Worm (Caenorhabditis elegans): Measurements from ENCODE around the gene set-15.
A peak's percentile ranks its signal among the peaks of the same experiment; 100 is the strongest.
"Not testable (repeated sequence)": the region's sequence is repeated elsewhere in the genome, so short reads cannot be mapped to it uniquely, and the experiment has no call there.

Gene set-15

DNA sequence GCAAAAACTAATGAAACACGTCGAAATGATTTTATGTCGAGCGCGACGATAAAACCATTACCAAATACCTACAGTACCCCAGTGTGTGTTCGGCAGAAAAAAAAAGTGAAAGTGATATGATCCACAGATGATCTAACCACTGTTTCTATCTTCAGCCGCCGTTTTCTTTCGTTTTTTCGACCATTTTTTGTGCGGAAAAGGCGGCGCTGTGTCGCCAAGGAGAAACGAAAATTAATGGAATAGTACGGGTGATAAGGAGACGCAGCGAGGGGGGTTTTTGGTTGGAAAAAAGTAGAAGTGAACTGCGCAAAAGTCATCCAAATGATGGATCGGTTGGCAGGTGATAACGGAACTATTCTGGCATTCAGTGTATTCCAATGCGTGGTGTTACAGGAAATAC, 15.1 kb upstream of the set-15 start:
- TF ChIP-seq hmg-1.2 (GFP tag; IDR thresholded peaks at IDR 0.05) (0 out of 2 replicates have a peak, but pooled peaks have one; percentile 9), snpc-1.3 (tag; optimal IDR thresholded peaks at IDR 0.05; ENCODE audit: insufficient read depth) (no peak)

DNA sequence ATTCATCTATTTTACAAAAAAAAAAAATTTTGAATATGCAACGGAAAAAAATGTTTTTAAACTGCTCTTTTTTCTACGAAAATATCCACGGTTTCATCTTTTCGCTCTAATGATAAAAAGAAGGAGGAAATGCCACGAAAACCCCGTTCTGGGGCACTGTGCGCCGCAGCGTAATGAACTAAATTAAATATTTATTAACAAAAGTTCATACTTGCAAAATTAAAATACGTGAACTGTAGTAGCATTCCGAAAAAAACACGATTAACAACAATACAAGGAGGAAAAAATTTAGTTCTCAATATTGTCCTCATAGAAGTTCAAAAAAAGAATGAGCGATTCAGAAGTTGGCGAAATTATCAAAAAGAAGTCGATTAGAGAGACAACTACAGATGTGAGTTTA, 9.4 kb upstream of the set-15 start, which contains the start of gene R11E3.1:
Gene R11E3.1, plus strand, starts transcription at position 301 of the 400 bp plus-strand sequence.
- TF ChIP-seq cebp-2 (GFP tag; IDR thresholded peaks at IDR 0.05) (no peak), Y95B8A.8 (GFP tag; IDR thresholded peaks at IDR 0.05) (no peak), let-526 (GFP tag; IDR thresholded peaks at IDR 0.05) (no peak), efl-1 (GFP tag; optimal IDR thresholded peaks at IDR 0.05) (no peak), lin-40 (tag; optimal IDR thresholded peaks at IDR 0.05) (no peak), egl-18 (GFP tag; IDR thresholded peaks at IDR 0.05) (no peak), F22D6.2 (tag; optimal IDR thresholded peaks at IDR 0.05) (no peak), T26A5.8 (tag; optimal IDR thresholded peaks at IDR 0.05) (no peak), dpff-1 (tag; optimal IDR thresholded peaks at IDR 0.05) (no peak), tbx-9 (tag; optimal IDR thresholded peaks at IDR 0.05; ENCODE audit: borderline replicate concordance) (no peak), tbp1 (GFP tag; optimal IDR thresholded peaks at IDR 0.05) (no peak)

DNA sequence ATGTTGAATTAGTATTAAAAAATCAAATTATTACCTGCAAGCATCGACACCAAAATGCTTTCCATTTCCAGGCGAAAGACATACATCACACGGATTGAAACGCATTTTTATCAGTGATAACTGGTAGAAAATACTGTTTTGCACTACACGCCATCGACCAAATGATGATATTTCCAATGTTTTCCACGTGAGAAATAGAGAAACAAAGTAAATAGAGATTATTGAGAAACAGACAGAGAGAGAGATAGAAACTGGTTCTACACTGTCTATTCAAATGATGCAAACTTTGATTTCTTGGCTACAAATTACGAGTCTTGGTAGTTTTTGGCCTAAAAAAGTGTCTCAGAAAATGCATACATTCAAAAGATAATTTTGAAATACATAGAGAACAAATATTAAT, 8.3 kb upstream of the set-15 start, which contains the start of gene nhr-104:
Gene nhr-104, minus strand, starts transcription at position 361 of the 400 bp plus-strand sequence.
- TF ChIP-seq F10E7.11 (tag; optimal IDR thresholded peaks at IDR 0.05) = no peak
- TF ChIP-seq nhr-80 (tag; optimal IDR thresholded peaks at IDR 0.05) = peak; percentile 80
- TF ChIP-seq ztf-6 (GFP tag; IDR thresholded peaks at IDR 0.05) = no peak
- peak; percentile 45; the same call in 1 of the 2 replicates for TF ChIP-seq hmg-1.2 (GFP tag; IDR thresholded peaks at IDR 0.05)
- no peak for TF ChIP-seq fkh-3 (tag; optimal IDR thresholded peaks at IDR 0.05)
- peak; percentile 38 for TF ChIP-seq attf-5 (GFP tag; optimal IDR thresholded peaks at IDR 0.05)
- peak; percentile 56 for TF ChIP-seq pha-4 (tag; optimal IDR thresholded peaks at IDR 0.05)
- peak; percentile 45 for TF ChIP-seq lin-40 (tag; optimal IDR thresholded peaks at IDR 0.05)

DNA sequence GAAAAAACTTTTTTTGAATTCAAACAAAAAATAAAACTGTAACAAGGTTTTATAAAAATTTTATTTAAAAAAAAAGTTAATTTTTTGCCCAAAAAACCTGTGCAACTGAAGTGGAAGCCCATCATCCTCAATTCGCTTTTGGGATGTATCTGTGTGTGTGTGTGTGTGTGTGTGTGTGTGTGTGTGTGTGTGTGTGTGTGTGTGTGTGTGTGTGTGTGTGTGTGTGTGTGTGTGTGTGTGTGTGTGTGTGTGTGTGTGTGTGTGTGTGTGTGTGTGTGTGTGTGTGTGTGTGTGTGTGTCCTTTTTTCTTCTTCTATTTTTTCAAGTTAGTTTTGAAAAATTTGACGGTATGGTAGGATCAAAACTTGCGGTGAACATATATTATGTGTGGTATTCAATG, 4.7 kb upstream of the set-15 start:
- TF ChIP-seq snpc-4 (GFP tag; optimal IDR thresholded peaks at IDR 0.05) = not testable (repeated sequence)
- TF ChIP-seq snpc-4 (tag; optimal IDR thresholded peaks at IDR 0.05) (peak in 1 of 4 experiments; percentile 52), egrh-3 (GFP tag; IDR thresholded peaks at IDR 0.05) (peak; percentile 58; the same call in 1 of the 2 replicates), tbp1 (GFP tag; optimal IDR thresholded peaks at IDR 0.05) (peak; percentile 5), hmg-1.2 (GFP tag; IDR thresholded peaks at IDR 0.05) (peak; percentile 34; the same call in 1 of the 2 replicates)

DNA sequence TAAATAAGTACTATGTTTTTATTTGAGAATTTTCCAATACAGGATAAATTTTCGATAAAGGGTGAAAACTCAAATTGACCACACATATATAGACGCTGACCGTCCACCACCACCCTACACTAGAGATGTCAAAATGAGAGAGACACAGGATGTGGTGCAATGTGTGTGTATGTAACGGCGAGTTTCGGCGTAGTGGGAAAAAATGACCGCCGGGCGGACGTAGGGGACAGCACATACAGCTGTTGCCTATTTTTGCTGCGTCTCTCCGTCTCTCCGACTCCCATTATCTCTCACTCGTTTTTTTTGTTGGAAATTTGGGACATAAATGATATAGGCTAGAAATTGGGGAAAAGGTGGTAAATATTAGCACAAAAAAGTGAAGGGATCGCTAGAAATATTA, 1.1 kb upstream of the set-15 start:
- TF ChIP-seq zfh-2 (GFP tag; conservative IDR thresholded peaks at IDR 0.05) (no peak), hmg-1.2 (GFP tag; IDR thresholded peaks at IDR 0.05) (peak; percentile 67)

DNA sequence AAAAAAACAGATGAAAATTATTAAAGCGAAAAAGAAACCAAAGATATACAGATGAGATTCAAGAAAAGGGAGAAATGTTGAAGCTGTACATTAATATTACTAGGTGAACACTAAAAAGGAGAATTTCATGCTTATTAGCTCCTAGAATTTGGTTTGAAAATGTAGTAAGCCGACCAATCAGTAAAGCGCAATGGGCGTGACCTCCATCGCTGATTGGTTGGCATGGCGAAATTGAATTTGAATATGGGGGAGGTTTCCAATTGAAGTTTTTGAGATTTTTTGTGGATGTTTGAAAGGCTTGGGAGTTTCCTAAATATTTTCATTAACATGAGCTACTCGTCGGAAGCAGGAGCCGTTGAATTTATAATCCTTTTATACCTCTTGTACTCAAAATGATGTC, 3.5 kb downstream of the set-15 start:
- TF ChIP-seq nfyb-1 (GFP tag; IDR thresholded peaks at IDR 0.05) = peak; percentile 76; the same call in 1 of the 2 replicates
- no peak for TF ChIP-seq hmg-1.2 (GFP tag; IDR thresholded peaks at IDR 0.05)

DNA sequence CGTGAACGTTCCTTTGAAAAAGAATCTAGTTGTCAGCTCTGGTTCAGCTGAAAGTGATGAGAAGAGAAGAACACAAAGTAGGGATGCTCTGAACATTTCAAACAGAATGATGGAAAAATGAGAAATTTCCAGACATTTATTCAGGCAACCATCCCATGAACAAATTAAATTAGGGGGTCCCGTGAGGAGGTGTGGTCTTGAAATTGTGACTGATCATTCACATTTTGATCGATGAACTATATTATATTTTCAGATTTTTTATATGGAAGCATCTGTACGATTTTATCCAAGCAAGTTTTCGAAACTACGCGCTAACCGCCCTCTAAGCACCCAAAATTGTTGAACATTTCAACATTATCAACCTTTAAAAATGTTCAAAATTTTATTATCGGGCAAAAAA, 4.0 kb downstream of the set-15 start, which contains the start of gene R11E3.19:
Gene R11E3.19, minus strand, starts transcription at position 101 of the 400 bp plus-strand sequence.
- no peak for TF ChIP-seq lin-40 (tag; optimal IDR thresholded peaks at IDR 0.05)
- no peak for TF ChIP-seq mel-28 (tag; optimal IDR thresholded peaks at IDR 0.05; ENCODE audit: borderline replicate concordance)
- no peak for TF ChIP-seq T07F8.4 (tag; optimal IDR thresholded peaks at IDR 0.05)
- no peak for TF ChIP-seq dpl-1 (GFP tag; optimal IDR thresholded peaks at IDR 0.05)
- no peak for TF ChIP-seq nfya-2 (GFP tag; IDR thresholded peaks at IDR 0.05)

All from whole organism, young adult.